Fruit fly (Drosophila melanogaster) whole organism, embryonic: ENCODE measurements around the gene Cyp1.
A peak's percentile ranks its signal among the peaks of the same experiment; 100 is the strongest.

ENCODE experiments used
- Blimp-1 ChIP-seq: fragments of 200-800 bp; sonication (Bioruptor generic); optimal IDR thresholded peaks from 3 replicates; lab custom pipeline; 2018; ENCODE audit warnings: missing biosample characterization, missing genetic modification characterization, mild to moderate bottlenecking, moderate library complexity, missing genetic modification reagents
- CG10147 ChIP-seq: fragments of 200-800 bp; sonication (Bioruptor generic); optimal IDR thresholded peaks from 2 replicates; lab custom pipeline; 2019; ENCODE audit warnings: missing biosample characterization, mild to moderate bottlenecking, missing genetic modification characterization, moderate library complexity
- CG10366 ChIP-seq: fragments of 200-800 bp; sonication (Bioruptor generic); IDR thresholded peaks from 2 replicates; pipeline ENCODE4 v1.3.6; 2022; ENCODE audit warnings: missing biosample characterization, missing genetic modification characterization
- CG10431 ChIP-seq: fragments of 200-800 bp; sonication (Bioruptor generic); optimal IDR thresholded peaks from 3 replicates; lab custom pipeline; 2018; ENCODE audit warnings: missing biosample characterization, mild to moderate bottlenecking, missing genetic modification characterization
- CG11696 ChIP-seq: fragments of 200-800 bp; sonication (Bioruptor generic); IDR thresholded peaks from 2 replicates; pipeline ENCODE4 v1.3.6; 2022; ENCODE audit warnings: missing biosample characterization, missing genetic modification characterization
- CG13123 ChIP-seq: fragments of 200-800 bp; sonication (Bioruptor generic); optimal IDR thresholded peaks from 2 replicates; lab custom pipeline; 2016; ENCODE audit warnings: missing biosample characterization, missing genetic modification characterization
- CG13424 ChIP-seq: fragments of 200-800 bp; sonication (Bioruptor generic); optimal IDR thresholded peaks from 2 replicates; lab custom pipeline; 2019; ENCODE audit warnings: missing biosample characterization, mild to moderate bottlenecking, missing genetic modification characterization, moderate library complexity
- CG14860 ChIP-seq: fragments of 200-800 bp; sonication (Bioruptor generic); IDR thresholded peaks from 3 replicates; pipeline ENCODE4 v1.3.6; 2022; ENCODE audit warnings: missing biosample characterization, missing genetic modification characterization; ENCODE audit not compliant: partially characterized antibody
- CG16779 ChIP-seq: fragments of 200-800 bp; sonication (Bioruptor generic); IDR thresholded peaks from 2 replicates; pipeline ENCODE4 v1.3.6; 2022; ENCODE audit warnings: missing biosample characterization, missing genetic modification characterization
- CG16813 ChIP-seq: fragments of 200-800 bp; sonication (Bioruptor generic); IDR thresholded peaks from 3 replicates; pipeline ENCODE4 v1.3.6; 2022; ENCODE audit warnings: missing biosample characterization, missing genetic modification characterization; ENCODE audit not compliant: partially characterized antibody
- CG17912 ChIP-seq: fragments of 200-800 bp; sonication (Bioruptor generic); optimal IDR thresholded peaks from 2 replicates; lab custom pipeline; 2018; ENCODE audit warnings: missing biosample characterization, mild to moderate bottlenecking, missing genetic modification characterization
- CG18764 ChIP-seq: fragments of 200-800 bp; sonication (Bioruptor generic); optimal IDR thresholded peaks from 3 replicates; lab custom pipeline; 2016; ENCODE audit warnings: missing biosample characterization, missing genetic modification characterization
- CG2199 ChIP-seq: fragments of 200-800 bp; sonication (Bioruptor generic); IDR thresholded peaks from 3 replicates; pipeline ENCODE4 v1.3.6; 2022; ENCODE audit warnings: missing biosample characterization, missing genetic modification characterization
- CG2202 ChIP-seq: fragments of 200-800 bp; sonication (Bioruptor generic); optimal IDR thresholded peaks from 2 replicates; lab custom pipeline; 2018; ENCODE audit warnings: missing biosample characterization, mild to moderate bottlenecking, missing genetic modification characterization
- CG2712 ChIP-seq: fragments of 200-800 bp; optimal IDR thresholded peaks from 3 replicates; lab custom pipeline; 2019; ENCODE audit warnings: missing biosample characterization, mild to moderate bottlenecking, missing genetic modification characterization, moderate library complexity
- CG30403 ChIP-seq: fragments of 200-800 bp; sonication (Bioruptor generic); optimal IDR thresholded peaks from 3 replicates; lab custom pipeline; 2016; ENCODE audit warnings: missing biosample characterization, missing genetic modification characterization
- CG32532 ChIP-seq: fragments of 200-800 bp; sonication (Bioruptor generic); IDR thresholded peaks from 2 replicates; pipeline ENCODE4 v1.3.6; 2022; ENCODE audit warnings: missing biosample characterization, missing genetic modification characterization
- CG3281 ChIP-seq: fragments of 200-800 bp; sonication (Bioruptor generic); optimal IDR thresholded peaks from 3 replicates; lab custom pipeline; 2017; ENCODE audit warnings: missing biosample characterization, mild to moderate bottlenecking, missing genetic modification characterization
- CG34224 ChIP-seq: fragments of 200-800 bp; sonication (Bioruptor generic); IDR thresholded peaks from 3 replicates; pipeline ENCODE4 v1.3.6; 2022; ENCODE audit warnings: missing biosample characterization, missing genetic modification characterization; ENCODE audit not compliant: partially characterized antibody
- CG3838 ChIP-seq: fragments of 200-800 bp; sonication (Bioruptor generic); optimal IDR thresholded peaks from 3 replicates; lab custom pipeline; 2016; ENCODE audit warnings: missing biosample characterization, missing genetic modification characterization
- CG4854 ChIP-seq: fragments of 200-800 bp; sonication (Bioruptor generic); optimal IDR thresholded peaks from 2 replicates; lab custom pipeline; 2016; ENCODE audit warnings: missing biosample characterization, missing genetic modification characterization, inconsistent platforms
- CG8281 ChIP-seq: fragments of 200-800 bp; sonication (Bioruptor generic); optimal IDR thresholded peaks from 2 replicates; lab custom pipeline; 2018; ENCODE audit warnings: missing biosample characterization, mild to moderate bottlenecking, missing genetic modification characterization, moderate library complexity
- CG8290 ChIP-seq, 3 experiments: fragments of 200-800 bp; sonication (Bioruptor generic); optimal IDR thresholded peaks; 2 replicates each; lab custom pipeline; 2016 to 2019; ENCODE audit warnings: missing biosample characterization in 3 of 3, missing genetic modification characterization in 3 of 3, mild to moderate bottlenecking in 2 of 3, moderate library complexity in 1 of 3
- CHES-1-like ChIP-seq: fragments of 200-800 bp; sonication (Bioruptor generic); optimal IDR thresholded peaks from 2 replicates; lab custom pipeline; 2016; ENCODE audit warnings: missing biosample characterization, missing genetic modification characterization
- Camta ChIP-seq: fragments of 200-800 bp; sonication (Bioruptor generic); optimal IDR thresholded peaks from 2 replicates; lab custom pipeline; 2016; ENCODE audit warnings: missing biosample characterization, missing genetic modification characterization
- Dip3 ChIP-seq: fragments of 200-800 bp; sonication (Bioruptor generic); optimal IDR thresholded peaks from 3 replicates; lab custom pipeline; 2016; ENCODE audit warnings: missing biosample characterization, missing genetic modification characterization
- Gug ChIP-seq: fragments of 200-800 bp; sonication (Bioruptor generic); IDR thresholded peaks from 4 replicates; pipeline ENCODE4 v1.3.6; 2022; ENCODE audit warnings: missing biosample characterization, missing genetic modification characterization
- HLH4C ChIP-seq: fragments of 200-800 bp; sonication (Bioruptor generic); IDR thresholded peaks from 3 replicates; pipeline ENCODE4 v1.3.6; 2022; ENCODE audit warnings: missing biosample characterization, missing genetic modification characterization; ENCODE audit not compliant: partially characterized antibody
- Hmr ChIP-seq: fragments of 200-800 bp; sonication (Bioruptor generic); optimal IDR thresholded peaks from 3 replicates; lab custom pipeline; 2017; ENCODE audit warnings: mild to moderate bottlenecking, missing biosample characterization, missing genetic modification reagents, missing genetic modification characterization
- NC2β ChIP-seq: fragments of 200-800 bp; sonication (Bioruptor generic); optimal IDR thresholded peaks from 2 replicates; lab custom pipeline; 2016; ENCODE audit warnings: missing biosample characterization, missing genetic modification characterization
- Rfx ChIP-seq: fragments of 200-800 bp; sonication (Bioruptor generic); IDR thresholded peaks from 2 replicates; pipeline ENCODE4 v1.3.6; 2022; ENCODE audit warnings: missing biosample characterization, missing genetic modification characterization
- Scr ChIP-seq: fragments of 200-800 bp; sonication (Bioruptor generic); IDR thresholded peaks from 2 replicates; pipeline ENCODE4 v1.3.6; 2022; ENCODE audit warnings: missing biosample characterization, missing genetic modification characterization; ENCODE audit not compliant: partially characterized antibody
- Side ChIP-seq: fragments of 200-800 bp; sonication (Bioruptor generic); optimal IDR thresholded peaks from 2 replicates; lab custom pipeline; 2016; ENCODE audit warnings: missing biosample characterization, missing genetic modification characterization
- Sin3A ChIP-seq: fragments of >200 bp; optimal IDR thresholded peaks from 2 replicates; lab custom pipeline; 2018
- Six4 ChIP-seq: fragments of 200-800 bp; sonication (Bioruptor generic); optimal IDR thresholded peaks from 2 replicates; lab custom pipeline; 2016; ENCODE audit warnings: missing biosample characterization, missing genetic modification characterization
- Spps ChIP-seq: fragments of 200-800 bp; sonication (Bioruptor generic); optimal IDR thresholded peaks from 2 replicates; lab custom pipeline; 2018; ENCODE audit warnings: missing biosample characterization, mild to moderate bottlenecking, missing genetic modification characterization
- Xbp1 ChIP-seq: fragments of 200-800 bp; sonication (Bioruptor generic); optimal IDR thresholded peaks from 3 replicates; lab custom pipeline; 2016; ENCODE audit warnings: missing biosample characterization, mild to moderate bottlenecking, missing genetic modification characterization
- bbx ChIP-seq: fragments of 200-800 bp; sonication (Bioruptor generic); IDR thresholded peaks from 2 replicates; pipeline ENCODE4 v1.3.6; 2022; ENCODE audit warnings: missing biosample characterization, missing genetic modification characterization; ENCODE audit not compliant: partially characterized antibody
- her ChIP-seq: fragments of 200-800 bp; sonication (Bioruptor generic); optimal IDR thresholded peaks from 2 replicates; lab custom pipeline; 2016; ENCODE audit warnings: missing biosample characterization, missing genetic modification characterization
- ind ChIP-seq: fragments of 200-800 bp; sonication (Bioruptor generic); optimal IDR thresholded peaks from 3 replicates; lab custom pipeline; 2016; ENCODE audit warnings: missing biosample characterization, missing genetic modification characterization
- mam ChIP-seq: fragments of 200-800 bp; sonication (Bioruptor generic); optimal IDR thresholded peaks from 3 replicates; lab custom pipeline; 2016; ENCODE audit warnings: missing biosample characterization, missing genetic modification characterization
- nom ChIP-seq: fragments of 200-800 bp; sonication (Bioruptor generic); optimal IDR thresholded peaks from 2 replicates; lab custom pipeline; 2017; ENCODE audit warnings: missing biosample characterization, missing genetic modification characterization, mild to moderate bottlenecking, moderate library complexity, missing genetic modification reagents
- org-1 ChIP-seq: fragments of 200-800 bp; sonication (Bioruptor generic); optimal IDR thresholded peaks from 2 replicates; lab custom pipeline; 2017; ENCODE audit warnings: missing biosample characterization, missing genetic modification characterization
- psq ChIP-seq: fragments of 200-800 bp; sonication (Bioruptor generic); optimal IDR thresholded peaks from 2 replicates; lab custom pipeline; 2017; ENCODE audit warnings: missing biosample characterization, missing genetic modification characterization
- shn ChIP-seq: fragments of 200-800 bp; sonication (Bioruptor generic); optimal IDR thresholded peaks from 3 replicates; lab custom pipeline; 2016; ENCODE audit warnings: missing biosample characterization, missing genetic modification characterization
- sisA ChIP-seq: fragments of 200-800 bp; sonication (Bioruptor generic); IDR thresholded peaks from 2 replicates; pipeline ENCODE4 v1.3.6; 2022; ENCODE audit warnings: missing biosample characterization, missing genetic modification characterization
- tio ChIP-seq: fragments of 200-800 bp; sonication (Bioruptor generic); optimal IDR thresholded peaks from 2 replicates; lab custom pipeline; 2017; ENCODE audit warnings: missing biosample characterization, missing genetic modification characterization, inconsistent platforms
- vvl ChIP-seq: fragments of 200-800 bp; sonication (Bioruptor generic); IDR thresholded peaks from 2 replicates; pipeline ENCODE4 v1.3.6; 2022; ENCODE audit warnings: missing biosample characterization, missing genetic modification characterization

Cyp1 gene

dm6 chrX:16296423-16297292 is 23.5 kb downstream of the Cyp1 start, which contains the start of gene CG3632:
TSS of gene CG3632 (plus strand) at chrX:16296671.
- peak; percentile 92 for TF ChIP-seq bbx (GFP tag; lab: Robert Waterston, UW)
- TF ChIP-seq CG34224 = peak; percentile 78
- peak; percentile 47 for TF ChIP-seq CG32532 (GFP tag; lab: Robert Waterston, UW)
- peak; percentile 25 for TF ChIP-seq ind
- TF ChIP-seq CG2199 = 0 out of 3 replicates have a peak, but pooled peaks have one; percentile 66
- TF ChIP-seq Rfx = peak; percentile 79
- no peak for TF ChIP-seq CG2202 (tag; lab: Kevin White, UChicago)
- peak; percentile 62 for TF ChIP-seq Blimp-1 (GFP tag; lab: Kevin White, UChicago)
- peak; percentile 17 for TF ChIP-seq CG8290 (GFP tag; optimal IDR thresholded peaks at IDR 0.05; lab: Kevin White, UChicago)
- peak in 1 of 2 experiments; percentile 81 for TF ChIP-seq CG8290 (tag; optimal IDR thresholded peaks at IDR 0.05; lab: Kevin White, UChicago)
- no peak for TF ChIP-seq nom
- no peak for TF ChIP-seq CG8281 (tag; lab: Kevin White, UChicago)
- TF ChIP-seq Dip3 = no peak
- TF ChIP-seq CG3281 (GFP tag; lab: Kevin White, UChicago) = peak; percentile 23
- TF ChIP-seq CG13424 (tag; lab: Kevin White, UChicago) = no peak
- TF ChIP-seq Six4 = no peak
- no peak for TF ChIP-seq CG11696 (GFP tag; lab: Robert Waterston, UW)
- TF ChIP-seq CG2712 = peak; percentile 43
- no peak for TF ChIP-seq psq (GFP tag; lab: Kevin White, UChicago)
- peak; percentile 67 for TF ChIP-seq CG17912 (GFP tag; lab: Kevin White, UChicago)
- no peak for TF ChIP-seq Hmr
- TF ChIP-seq CG13123 = no peak
- peak; percentile 73 for TF ChIP-seq vvl (GFP tag; lab: Robert Waterston, UW)
- TF ChIP-seq CG4854 = no peak
- peak; percentile 88 for TF ChIP-seq HLH4C (GFP tag; lab: Robert Waterston, UW)
- peak; percentile 76 for TF ChIP-seq Scr (GFP tag; lab: Robert Waterston, UW)
- TF ChIP-seq shn = peak; percentile 1
- peak; percentile 48 for TF ChIP-seq CG30403
- no peak for TF ChIP-seq CG16779 (GFP tag; lab: Robert Waterston, UW)
- no peak for TF ChIP-seq sisA (GFP tag; lab: Robert Waterston, UW)
- TF ChIP-seq CG10147 (GFP tag; lab: Kevin White, UChicago) = no peak
- TF ChIP-seq Side (GFP tag; lab: Kevin White, UChicago) = peak; percentile 10
- 0 out of 2 replicates have a peak, but pooled peaks have one; percentile 20 for TF ChIP-seq CG10366
- TF ChIP-seq CG18764 (GFP tag; lab: Kevin White, UChicago) = peak; percentile 6
- TF ChIP-seq her = peak; percentile 61
- TF ChIP-seq Xbp1 (GFP tag; lab: Kevin White, UChicago) = peak; percentile 42
- peak; percentile 92 for TF ChIP-seq CG3838
- TF ChIP-seq Spps (tag; lab: Kevin White, UChicago) = no peak
- TF ChIP-seq Sin3A (lab: Kevin White, UChicago) = peak; percentile 54
- no peak for TF ChIP-seq CG10431 (GFP tag; lab: Kevin White, UChicago)
- no peak for TF ChIP-seq tio (GFP tag; lab: Kevin White, UChicago)
- peak; percentile 62 for TF ChIP-seq mam
- no peak for TF ChIP-seq org-1 (GFP tag; lab: Kevin White, UChicago)
- TF ChIP-seq CG16813 = peak; percentile 82
- TF ChIP-seq Gug (GFP tag; lab: Robert Waterston, UW) = no peak; the same call in 3 of the 4 replicates
- TF ChIP-seq CHES-1-like (GFP tag; lab: Kevin White, UChicago) = peak; percentile 39
- peak; percentile 82 for TF ChIP-seq CG14860 (GFP tag; lab: Robert Waterston, UW)
- TF ChIP-seq NC2β (GFP tag; lab: Kevin White, UChicago) = peak; percentile 27
- peak; percentile 41 for TF ChIP-seq Camta
